Worm (Caenorhabditis elegans) whole organism, mixed stage, embryonic: ENCODE measurements around the gene ooc-3.

Source experiments
- ces-1 ChIP-seq: fragments of 150-350 bp; optimal IDR thresholded peaks from 2 replicates; lab custom pipeline; 2014; ENCODE audit warnings: missing biosample characterization, missing genetic modification reagents, missing genetic modification characterization
- lsy-2 ChIP-seq: fragments of 150-350 bp; optimal IDR thresholded peaks from 2 replicates; lab custom pipeline; 2014; ENCODE audit warnings: missing biosample characterization, missing genetic modification characterization
- mep-1 ChIP-seq: fragments of 150-350 bp; optimal IDR thresholded peaks from 2 replicates; lab custom pipeline; 2017; ENCODE audit warnings: missing biosample characterization, missing genetic modification reagents, missing genetic modification characterization, inconsistent platforms
- nhr-12 ChIP-seq: fragments of 150-350 bp; optimal IDR thresholded peaks from 2 replicates; lab custom pipeline; 2014; ENCODE audit warnings: missing biosample characterization, missing genetic modification characterization
- nhr-76 ChIP-seq: sonication (generic microtip); optimal IDR thresholded peaks from 2 replicates; lab custom pipeline; 2017; ENCODE audit warnings: missing biosample characterization, missing genetic modification characterization
- unc-62 ChIP-seq: fragments of 150-350 bp; optimal IDR thresholded peaks from 2 replicates; lab custom pipeline; 2014; ENCODE audit warnings: missing biosample characterization, missing genetic modification reagents, missing genetic modification characterization

DNA sequence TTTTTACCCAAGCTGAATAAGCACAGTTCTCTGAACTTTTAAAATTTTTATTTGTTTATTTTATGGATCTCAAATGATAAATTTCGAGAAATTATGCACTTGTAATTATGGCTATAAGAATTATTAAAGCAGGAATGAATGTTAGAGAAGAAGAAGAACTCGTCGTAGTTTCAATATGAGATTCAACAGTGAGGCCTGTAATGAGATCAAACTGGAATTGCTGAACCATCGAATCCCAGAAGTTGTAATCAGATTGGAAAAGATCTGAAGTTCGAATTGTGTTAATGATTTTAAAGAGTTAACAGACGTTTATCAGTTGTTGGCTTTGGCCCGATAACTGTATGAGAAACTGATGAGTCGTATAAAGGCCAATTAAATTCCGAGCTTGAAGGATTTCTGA lies 39.4 kb downstream of the ooc-3 start:
- TF ChIP-seq lsy-2 (no peak), nhr-12 (tag; lab: Kevin White, UChicago) (no peak), nhr-76 (tag; lab: Kevin White, UChicago) (no peak), unc-62 (no peak), ces-1 (no peak), mep-1 (tag; lab: Kevin White, UChicago) (no peak)
